Worm (Caenorhabditis elegans) whole organism, mixed stage, embryonic: Measurements from ENCODE around the gene srh-231.

Experiments used
- M03D4.4 ChIP-seq: sonication (generic microtip); optimal IDR thresholded peaks from 2 replicates; lab custom pipeline; 2017; ENCODE audit warnings: mild to moderate bottlenecking, missing genetic modification characterization, missing compliant biosample characterization
- elt-3 ChIP-seq: fragments of 150-350 bp; optimal IDR thresholded peaks from 2 replicates; lab custom pipeline; 2014; ENCODE audit warnings: missing biosample characterization, missing genetic modification characterization
- ham-2 ChIP-seq: fragments of 200-800 bp; sonication (Bioruptor generic); optimal IDR thresholded peaks from 2 replicates; lab custom pipeline; 2018; ENCODE audit warnings: mild to moderate bottlenecking, missing genetic modification characterization, missing compliant biosample characterization
- nhr-2 ChIP-seq: fragments of 150-350 bp; optimal IDR thresholded peaks from 2 replicates; lab custom pipeline; 2014; ENCODE audit warnings: missing biosample characterization, missing genetic modification characterization
- nhr-237 ChIP-seq: fragments of 150-350 bp; optimal IDR thresholded peaks from 2 replicates; lab custom pipeline; 2014; ENCODE audit warnings: missing biosample characterization, missing genetic modification characterization
- pha-4 ChIP-seq: fragments of 150-350 bp; optimal IDR thresholded peaks from 2 replicates; lab custom pipeline; 2018; ENCODE audit warnings: missing biosample characterization, missing genetic modification reagents, missing genetic modification characterization
- sptf-1 ChIP-seq: sonication (generic microtip); optimal IDR thresholded peaks from 2 replicates; lab custom pipeline; 2017; ENCODE audit warnings: mild to moderate bottlenecking, missing genetic modification characterization, moderate library complexity, missing compliant biosample characterization
- unc-120 ChIP-seq: sonication (generic microtip); optimal IDR thresholded peaks from 2 replicates; lab custom pipeline; 2017; ENCODE audit warnings: missing genetic modification characterization, missing compliant biosample characterization; ENCODE audit not compliant: poor library complexity, severe bottlenecking
- zip-8 ChIP-seq: fragments of 150-350 bp; optimal IDR thresholded peaks from 2 replicates; lab custom pipeline; 2014; ENCODE audit warnings: missing biosample characterization, missing genetic modification characterization

- TF ChIP-seq unc-120 (no peak), pha-4 (tag; lab: Kevin White, UChicago) (no peak), zip-8 (tag; lab: Kevin White, UChicago) (no peak), nhr-2 (no peak), nhr-237 (tag; lab: Kevin White, UChicago) (no peak), elt-3 (tag; lab: Kevin White, UChicago) (no peak), ham-2 (GFP tag; lab: Kevin White, UChicago) (no peak), M03D4.4 (tag; lab: Kevin White, UChicago) (no peak), sptf-1 (tag; lab: Kevin White, UChicago) (no peak)
Observed at ce11 chrV:7321915-7322314, 30.1 kb downstream of the srh-231 start, which contains the start of gene F10G2.10.
